Fruit fly (Drosophila melanogaster): ENCODE measurements around the gene Qtzl.
A peak's percentile ranks its signal among the peaks of the same experiment; 100 is the strongest.

Gene Qtzl

dm6 chr2L:12007331-12007791 lies 11.8 kb downstream of the Qtzl start (continued):
- peak; percentile 94 for TF ChIP-seq CG5180 (GFP tag; optimal IDR thresholded peaks at IDR 0.05)
- TF ChIP-seq pb (GFP tag; optimal IDR thresholded peaks at IDR 0.05): peak; percentile 87
- TF ChIP-seq CG4854 (GFP tag; optimal IDR thresholded peaks at IDR 0.05): no peak
- peak; percentile 80 for TF ChIP-seq CG6854 (GFP tag; optimal IDR thresholded peaks at IDR 0.05)
- TF ChIP-seq slou (GFP tag; optimal IDR thresholded peaks at IDR 0.05): no peak
- TF ChIP-seq BEAF-32 (GFP tag; optimal IDR thresholded peaks at IDR 0.05): peak; percentile 11
- no peak for TF ChIP-seq HLH54F (GFP tag; optimal IDR thresholded peaks at IDR 0.05)
- TF ChIP-seq NfI (GFP tag; optimal IDR thresholded peaks at IDR 0.05): peak; percentile 75
- peak; percentile 19 for TF ChIP-seq CG13424 (tag; optimal IDR thresholded peaks at IDR 0.05)
- peak; percentile 26 for TF ChIP-seq Max (GFP tag; optimal IDR thresholded peaks at IDR 0.05)
- no peak for TF ChIP-seq lola (GFP tag; optimal IDR thresholded peaks at IDR 0.05)
- TF ChIP-seq cato (GFP tag; optimal IDR thresholded peaks at IDR 0.05; ENCODE audit: borderline replicate concordance): no peak
- no peak for TF ChIP-seq dimm (GFP tag; IDR thresholded peaks at IDR 0.05)
- peak; percentile 8 for TF ChIP-seq CG11723 (GFP tag; optimal IDR thresholded peaks at IDR 0.05)
- TF ChIP-seq Atf3 (GFP tag; optimal IDR thresholded peaks at IDR 0.05): no peak
- no peak for TF ChIP-seq CG1602 (GFP tag; optimal IDR thresholded peaks at IDR 0.05)
- TF ChIP-seq nau (GFP tag; optimal IDR thresholded peaks at IDR 0.05): peak; percentile 84
- TF ChIP-seq CG11398 (GFP tag; optimal IDR thresholded peaks at IDR 0.05): no peak
- peak; percentile 33 for TF ChIP-seq NC2α (GFP tag; optimal IDR thresholded peaks at IDR 0.05)
- peak; percentile 85 for TF ChIP-seq gro (GFP tag; optimal IDR thresholded peaks at IDR 0.05)
- no peak for TF ChIP-seq E2f1 (GFP tag; IDR thresholded peaks at IDR 0.05)
- no peak for TF ChIP-seq Adf1 (GFP tag; IDR thresholded peaks at IDR 0.05)
- TF ChIP-seq CkIIα-i1 (GFP tag; IDR thresholded peaks at IDR 0.05): no peak
- TF ChIP-seq CG15479 (GFP tag; optimal IDR thresholded peaks at IDR 0.05): peak; percentile 100
- peak; percentile 14 for TF ChIP-seq Bdp1 (GFP tag; optimal IDR thresholded peaks at IDR 0.05)
- TF ChIP-seq CG18011 (GFP tag; optimal IDR thresholded peaks at IDR 0.05): no peak
- TF ChIP-seq Hmx (GFP tag; optimal IDR thresholded peaks at IDR 0.05): no peak
- TF ChIP-seq dm (GFP tag; optimal IDR thresholded peaks at IDR 0.05): peak; percentile 46
- peak; percentile 45 for TF ChIP-seq Blimp-1 (GFP tag; optimal IDR thresholded peaks at IDR 0.05)
- no peak for TF ChIP-seq CG7786 (GFP tag; optimal IDR thresholded peaks at IDR 0.05)
- peak; percentile 82 for TF ChIP-seq CG4707 (GFP tag; optimal IDR thresholded peaks at IDR 0.05)
- TF ChIP-seq CG11085 (GFP tag; IDR thresholded peaks at IDR 0.05): no peak
- TF ChIP-seq HLH4C (GFP tag; IDR thresholded peaks at IDR 0.05; ENCODE audit: partially characterized antibody): no peak
- peak; percentile 16 for TF ChIP-seq Side (GFP tag; optimal IDR thresholded peaks at IDR 0.05)
- no peak for TF ChIP-seq crp (GFP tag; optimal IDR thresholded peaks at IDR 0.05)
- TF ChIP-seq CG17385 (GFP tag; optimal IDR thresholded peaks at IDR 0.05): peak; percentile 76
- TF ChIP-seq ab (GFP tag; optimal IDR thresholded peaks at IDR 0.05): no peak
- no peak for TF ChIP-seq Dref (GFP tag; IDR thresholded peaks at IDR 0.05)
- no peak for TF ChIP-seq CG17612 (GFP tag; IDR thresholded peaks at IDR 0.05)
- peak; percentile 53 for TF ChIP-seq CG8290 (GFP tag; optimal IDR thresholded peaks at IDR 0.05)
- peak; percentile 90 to 93 for TF ChIP-seq CG8290 (tag; optimal IDR thresholded peaks at IDR 0.05)
- no peak for TF ChIP-seq CG10267 (tag; optimal IDR thresholded peaks at IDR 0.05)

dm6 chr2L:12007853-12008252 lies 12.3 kb downstream of the Qtzl start, which contains the start of gene Rh5:
Rh5 (plus strand) TSS chr2L:12008153.
- TF ChIP-seq CG5180 (GFP tag; optimal IDR thresholded peaks at IDR 0.05) (no peak), CG42726 (GFP tag; IDR thresholded peaks at IDR 0.05; ENCODE audit: partially characterized antibody) (no peak), CG10959 (GFP tag; IDR thresholded peaks at IDR 0.05) (no peak), CG7963 (GFP tag; IDR thresholded peaks at IDR 0.05; ENCODE audit: partially characterized antibody) (no peak), gem (tag; optimal IDR thresholded peaks at IDR 0.05) (no peak), repo (GFP tag; optimal IDR thresholded peaks at IDR 0.05) (no peak), CG32772 (GFP tag; IDR thresholded peaks at IDR 0.05) (no peak), CG18262 (tag; optimal IDR thresholded peaks at IDR 0.05) (no peak), NfI (GFP tag; optimal IDR thresholded peaks at IDR 0.05) (no peak), nerfin-1 (tag; optimal IDR thresholded peaks at IDR 0.05) (no peak), CG10366 (GFP tag; IDR thresholded peaks at IDR 0.05) (no peak), CG14050 (GFP tag; IDR thresholded peaks at IDR 0.05) (no peak), Hand (GFP tag; optimal IDR thresholded peaks at IDR 0.05) (no peak)

Data from whole organism, embryonic.